Fruit fly (Drosophila melanogaster) whole organism, wandering third instar larva: ENCODE data around the gene CG13786.

Source experiments
- CG32264 ChIP-seq: fragments of 200-800 bp; sonication (Bioruptor generic); optimal IDR thresholded peaks from 2 replicates; lab custom pipeline; 2016; ENCODE audit warnings: missing biosample characterization, missing genetic modification characterization
- Dfd ChIP-seq: fragments of >200 bp; optimal IDR thresholded peaks from 2 replicates; lab custom pipeline; 2017; ENCODE audit warnings: missing biosample characterization, missing genetic modification characterization
- Hnf4 ChIP-seq: fragments of 200-800 bp; sonication (Bioruptor generic); optimal IDR thresholded peaks from 2 replicates; lab custom pipeline; 2016; ENCODE audit warnings: missing biosample characterization, mild to moderate bottlenecking, missing genetic modification characterization
- Mio ChIP-seq: sonication (Bioruptor generic); optimal IDR thresholded peaks from 2 replicates; lab custom pipeline; 2016; ENCODE audit warnings: missing biosample characterization, missing genetic modification characterization
- OdsH ChIP-seq: fragments of 200-800 bp; sonication (Bioruptor generic); optimal IDR thresholded peaks from 2 replicates; lab custom pipeline; 2016; ENCODE audit warnings: missing biosample characterization, mild to moderate bottlenecking, missing genetic modification characterization
- fru ChIP-seq: fragments of 200-800 bp; sonication (Bioruptor generic); optimal IDR thresholded peaks from 3 replicates; lab custom pipeline; 2016; ENCODE audit warnings: missing biosample characterization, mild to moderate bottlenecking, missing genetic modification characterization
- rgr ChIP-seq: fragments of 200-800 bp; sonication (Bioruptor generic); optimal IDR thresholded peaks from 3 replicates; lab custom pipeline; 2016; ENCODE audit warnings: missing biosample characterization, mild to moderate bottlenecking, missing genetic modification characterization

dm6 chr2L:7254712-7255183 lies 2.0 kb upstream of the CG13786 start:
- TF ChIP-seq OdsH (GFP tag; lab: Kevin White, UChicago) = no peak
- no peak for TF ChIP-seq fru (GFP tag; lab: Kevin White, UChicago)
- TF ChIP-seq rgr (GFP tag; lab: Kevin White, UChicago) = no peak
- TF ChIP-seq CG32264 (GFP tag; lab: Kevin White, UChicago) = no peak
- TF ChIP-seq Mio (GFP tag; lab: Kevin White, UChicago) = no peak
- no peak for TF ChIP-seq Hnf4 (GFP tag; lab: Kevin White, UChicago)
- TF ChIP-seq Dfd = no peak
